Worm (Caenorhabditis elegans): ENCODE results near the gene F17H10.2.
A peak's percentile ranks its signal among the peaks of the same experiment; 100 is the strongest.

F17H10.2 gene

ce11 chrX:13163185-13163584 is 49.6 kb downstream of the F17H10.2 start:
- TF ChIP-seq elt-2 (tag; optimal IDR thresholded peaks at IDR 0.05) (peak; percentile 83), hpl-2 (GFP tag; optimal IDR thresholded peaks at IDR 0.05) (no peak), nhr-47 (tag; optimal IDR thresholded peaks at IDR 0.05) (no peak)

DNA sequence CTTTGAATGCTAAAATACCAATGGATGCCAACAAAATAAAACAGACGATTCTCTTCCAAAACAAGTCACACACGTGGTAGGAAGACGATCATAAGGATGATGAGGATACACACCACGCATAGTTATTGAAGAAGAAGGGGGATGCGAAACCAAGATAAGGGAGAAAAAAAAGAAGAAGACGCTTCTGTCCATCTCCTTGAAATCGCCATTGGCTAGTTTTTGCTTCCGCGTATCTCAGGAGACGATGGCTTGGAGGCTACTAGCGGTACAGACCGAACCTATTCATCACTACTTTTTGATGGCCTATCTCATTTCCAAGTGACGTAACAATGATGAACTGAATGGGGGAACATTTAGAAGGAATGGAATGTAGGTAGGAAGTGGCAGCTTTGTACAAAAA is 50.7 kb downstream of the F17H10.2 start:
- TF ChIP-seq blmp-1 (tag; optimal IDR thresholded peaks at IDR 0.05), result peak; percentile 61
- peak; percentile 41 for TF ChIP-seq nhr-90 (tag; optimal IDR thresholded peaks at IDR 0.05; ENCODE audit: poor library complexity)
- peak in 1 of 3 experiments; percentile 2 for TF ChIP-seq dpl-1 (GFP tag; optimal IDR thresholded peaks at IDR 0.05)
- no peak for TF ChIP-seq skn-1 (tag; optimal IDR thresholded peaks at IDR 0.05)
- TF ChIP-seq lin-14 (GFP tag; optimal IDR thresholded peaks at IDR 0.05), result peak; percentile 70
- no peak for TF ChIP-seq xbp-1 (tag; optimal IDR thresholded peaks at IDR 0.05)
- peak; percentile 92 for TF ChIP-seq nhr-85 (tag)
- peak in 1 of 2 experiments; percentile 74 for TF ChIP-seq mdl-1 (tag; optimal IDR thresholded peaks at IDR 0.05)
- TF ChIP-seq egl-27 (tag; optimal IDR thresholded peaks at IDR 0.05), result no peak
- TF ChIP-seq unc-130 (tag; optimal IDR thresholded peaks at IDR 0.05), result no peak
- peak; percentile 45 for TF ChIP-seq nhr-71 (tag; optimal IDR thresholded peaks at IDR 0.05)
- no peak for TF ChIP-seq pqm-1 (tag; optimal IDR thresholded peaks at IDR 0.05)
- no peak for TF ChIP-seq sptf-1 (tag; optimal IDR thresholded peaks at IDR 0.05)
- TF ChIP-seq snu-23 (GFP tag; optimal IDR thresholded peaks at IDR 0.05), result peak; percentile 44
- peak in 2 of 6 experiments; percentile 38 to 41 for TF ChIP-seq elt-3 (tag; optimal IDR thresholded peaks at IDR 0.05)
- TF ChIP-seq ces-1 (GFP tag; optimal IDR thresholded peaks at IDR 0.05), result no peak
- TF ChIP-seq ceh-82 (tag; optimal IDR thresholded peaks at IDR 0.05), result peak in 1 of 3 experiments; percentile 13
- no peak for TF ChIP-seq tlp-1 (tag; optimal IDR thresholded peaks at IDR 0.05)
- no peak for TF ChIP-seq ztf-11 (tag; optimal IDR thresholded peaks at IDR 0.05)
- TF ChIP-seq rnt-1 (tag; optimal IDR thresholded peaks at IDR 0.05), result peak; percentile 13
- no peak for TF ChIP-seq egl-13 (tag; optimal IDR thresholded peaks at IDR 0.05)
- TF ChIP-seq C16A3.4 (tag; optimal IDR thresholded peaks at IDR 0.05), result no peak
- TF ChIP-seq nhr-20 (tag; optimal IDR thresholded peaks at IDR 0.05), result peak; percentile 57
- TF ChIP-seq C34B4.2 (tag; optimal IDR thresholded peaks at IDR 0.05), result no peak
- TF ChIP-seq nhr-47 (tag; optimal IDR thresholded peaks at IDR 0.05), result peak; percentile 8
- no peak for TF ChIP-seq lir-3 (tag; optimal IDR thresholded peaks at IDR 0.05; ENCODE audit: poor library complexity)
- no peak for TF ChIP-seq lsy-2 (tag; optimal IDR thresholded peaks at IDR 0.05)
- no peak for TF ChIP-seq isw-1 (GFP tag; IDR thresholded peaks at IDR 0.05)
- TF ChIP-seq tbx-2 (tag; optimal IDR thresholded peaks at IDR 0.05), result peak; percentile 13
- TF ChIP-seq ceh-90 (tag; optimal IDR thresholded peaks at IDR 0.05), result no peak
- peak in 1 of 2 experiments; percentile 57 for TF ChIP-seq lin-35 (GFP tag; optimal IDR thresholded peaks at IDR 0.05)
- TF ChIP-seq unc-62 (GFP tag; optimal IDR thresholded peaks at IDR 0.05), result no peak

DNA sequence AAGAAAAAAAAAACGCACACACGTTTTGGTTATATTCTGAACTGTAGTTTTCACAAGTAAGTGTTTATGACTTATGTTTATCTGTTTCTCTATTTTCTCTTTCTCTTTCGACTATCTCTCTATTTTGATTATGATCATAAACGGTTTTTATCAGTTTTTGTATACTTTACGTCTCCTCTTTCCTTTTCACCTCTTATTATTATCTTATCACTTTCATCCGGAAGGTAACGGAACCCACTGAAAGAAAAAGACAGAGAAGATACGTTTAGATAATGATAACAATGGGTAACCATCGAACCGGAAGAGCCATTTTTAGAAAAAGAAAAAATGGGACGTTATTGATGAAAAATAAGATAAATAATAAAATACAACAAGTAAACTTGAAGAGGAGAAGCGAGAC is 52.1 kb downstream of the F17H10.2 start:
- peak; percentile 100 for TF ChIP-seq elt-2 (tag; optimal IDR thresholded peaks at IDR 0.05)
- no peak for TF ChIP-seq sox-4 (tag; optimal IDR thresholded peaks at IDR 0.05)
- peak in 1 of 2 experiments; percentile 50 for TF ChIP-seq lsy-2 (tag; optimal IDR thresholded peaks at IDR 0.05)
- TF ChIP-seq ceh-63 (GFP tag; optimal IDR thresholded peaks at IDR 0.05), result no peak
- no peak for TF ChIP-seq lir-3 (tag; optimal IDR thresholded peaks at IDR 0.05; ENCODE audit: poor library complexity)
- no peak for TF ChIP-seq irx-1 (tag; optimal IDR thresholded peaks at IDR 0.05)
- no peak for TF ChIP-seq sptf-1 (tag; optimal IDR thresholded peaks at IDR 0.05)
- TF ChIP-seq vab-15 (tag; optimal IDR thresholded peaks at IDR 0.05), result no peak
- no peak for TF ChIP-seq lin-15B (tag; optimal IDR thresholded peaks at IDR 0.05)
- peak; percentile 28; the same call in 1 of the 2 replicates for TF ChIP-seq nhr-19 (GFP tag; conservative IDR thresholded peaks at IDR 0.05)
- no peak for TF ChIP-seq dsc-1 (tag; optimal IDR thresholded peaks at IDR 0.05)
- TF ChIP-seq blmp-1 (tag; optimal IDR thresholded peaks at IDR 0.05), result peak; percentile 74
- TF ChIP-seq C34B4.2 (tag; optimal IDR thresholded peaks at IDR 0.05), result no peak
- TF ChIP-seq unc-130 (tag; optimal IDR thresholded peaks at IDR 0.05), result no peak
- no peak for TF ChIP-seq nhr-237 (tag; optimal IDR thresholded peaks at IDR 0.05)
- peak; percentile 63 for TF ChIP-seq nhr-20 (tag; optimal IDR thresholded peaks at IDR 0.05)
- TF ChIP-seq grh-1 (GFP tag; IDR thresholded peaks at IDR 0.05), result no peak
- TF ChIP-seq fkh-4 (tag; optimal IDR thresholded peaks at IDR 0.05; ENCODE audit: borderline replicate concordance), result no peak
- no peak for TF ChIP-seq ceh-88 (GFP tag; IDR thresholded peaks at IDR 0.05)
- TF ChIP-seq snpc-4 (tag; optimal IDR thresholded peaks at IDR 0.05), result no peak
- TF ChIP-seq efl-1 (optimal IDR thresholded peaks at IDR 0.05), result no peak
- no peak for TF ChIP-seq efl-1 (GFP tag; optimal IDR thresholded peaks at IDR 0.05 in 1 of 2)
- no peak for TF ChIP-seq unc-30 (tag; optimal IDR thresholded peaks at IDR 0.05)
- no peak for TF ChIP-seq egl-27 (tag; optimal IDR thresholded peaks at IDR 0.05)
- no peak for TF ChIP-seq fkh-10 (GFP tag; optimal IDR thresholded peaks at IDR 0.05)
- TF ChIP-seq isw-1 (GFP tag; IDR thresholded peaks at IDR 0.05), result no peak
